Worm (Caenorhabditis elegans): ENCODE data around the gene gsto-3.

gsto-3 gene

ce11 chrIII:345503-345902, 35.6 kb downstream of the gsto-3 start:
- TF ChIP-seq ama-1 (optimal IDR thresholded peaks at IDR 0.05): peak; percentile 16
- TF ChIP-seq nhr-67 (tag; optimal IDR thresholded peaks at IDR 0.05): no peak

DNA sequence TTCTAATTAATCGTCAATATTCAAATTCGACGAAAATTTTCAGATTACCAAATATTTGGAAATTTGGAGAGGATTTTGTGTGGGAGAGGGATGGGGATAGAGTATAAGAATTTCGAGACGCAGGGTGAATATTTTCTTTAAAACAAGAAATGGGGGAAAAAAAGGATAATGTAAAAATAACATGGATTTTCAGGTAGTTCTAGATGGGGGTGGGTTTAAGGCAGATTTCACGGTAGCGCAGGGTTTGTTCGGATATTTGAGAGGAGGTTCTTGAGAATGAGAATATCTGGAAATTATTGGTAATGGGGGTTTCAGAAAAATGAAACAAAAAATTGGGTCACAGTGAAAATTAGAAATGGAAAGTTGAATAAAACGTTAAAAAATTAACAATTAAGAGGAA, 36.8 kb downstream of the gsto-3 start:
- TF ChIP-seq ama-1 (optimal IDR thresholded peaks at IDR 0.05) (peak; percentile 92), elt-3 (tag; optimal IDR thresholded peaks at IDR 0.05) (no peak), daf-12 (tag; optimal IDR thresholded peaks at IDR 0.05) (no peak), ztf-4 (tag; optimal IDR thresholded peaks at IDR 0.05) (peak; percentile 38), lsy-12 (tag; optimal IDR thresholded peaks at IDR 0.05) (peak; percentile 59)

DNA sequence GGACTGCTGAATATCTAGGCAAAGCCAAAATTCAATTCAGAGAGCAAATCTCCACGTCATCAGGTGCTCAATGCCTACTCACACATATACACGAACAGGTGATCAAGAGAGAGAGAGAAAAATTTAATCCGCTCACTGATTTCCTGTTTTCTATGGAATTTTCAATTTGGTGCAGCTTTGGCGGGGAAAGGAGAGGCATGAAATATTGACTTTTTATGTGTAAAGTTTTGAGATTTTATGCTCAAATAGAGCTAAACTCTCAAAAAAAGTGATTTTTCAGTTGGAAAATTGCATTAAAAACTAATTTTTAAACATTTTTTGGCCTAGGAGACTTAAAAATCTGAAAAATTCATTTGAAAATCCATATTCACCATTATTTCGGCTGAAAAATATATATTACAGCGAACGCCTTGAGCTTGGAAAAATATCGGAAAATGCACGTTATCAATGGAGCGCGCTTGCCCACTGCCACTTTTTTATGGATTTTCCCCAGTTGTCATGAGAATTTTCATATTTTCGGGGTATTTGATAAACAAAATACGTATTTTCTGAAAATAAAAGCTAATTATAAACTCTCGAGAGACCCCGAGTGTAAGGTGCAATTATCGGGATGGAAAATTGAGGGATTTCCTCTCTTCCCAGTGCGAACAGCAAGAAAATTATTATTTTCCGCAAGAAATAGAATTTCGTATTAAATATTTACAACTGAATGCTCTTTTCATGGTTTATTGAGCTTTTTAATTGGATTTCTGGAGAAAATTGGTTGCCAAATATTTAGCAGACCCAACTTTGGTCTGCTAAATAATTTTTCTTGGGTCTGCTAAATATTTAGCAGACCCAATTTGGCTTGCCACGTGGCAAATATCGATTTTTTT, 37.5 kb downstream of the gsto-3 start:
- TF ChIP-seq lsy-12 (tag; optimal IDR thresholded peaks at IDR 0.05) (no peak), ztf-4 (tag; optimal IDR thresholded peaks at IDR 0.05) (no peak), skn-1 (tag; optimal IDR thresholded peaks at IDR 0.05) (no peak), pqm-1 (tag; optimal IDR thresholded peaks at IDR 0.05) (no peak), nhr-11 (tag; optimal IDR thresholded peaks at IDR 0.05) (no peak), fos-1 (tag; optimal IDR thresholded peaks at IDR 0.05) (no peak), elt-2 (tag; optimal IDR thresholded peaks at IDR 0.05) (peak; percentile 27), nfya-1 (tag; optimal IDR thresholded peaks at IDR 0.05; ENCODE audit: insufficient read depth) (peak; percentile 10), aly-2 (tag; optimal IDR thresholded peaks at IDR 0.05) (no peak), egl-27 (tag; optimal IDR thresholded peaks at IDR 0.05) (no peak), hmg-11 (tag; optimal IDR thresholded peaks at IDR 0.05) (peak; percentile 62), ama-1 (optimal IDR thresholded peaks at IDR 0.05) (peak; percentile 9), R02D3.7 (tag; optimal IDR thresholded peaks at IDR 0.05) (no peak), lin-15B (tag; optimal IDR thresholded peaks at IDR 0.05) (peak; percentile 34), nhr-76 (tag; optimal IDR thresholded peaks at IDR 0.05) (no peak), unc-39 (tag; optimal IDR thresholded peaks at IDR 0.05) (no peak), pha-4 (tag; optimal IDR thresholded peaks at IDR 0.05) (peak; percentile 25), ceh-9 (tag; optimal IDR thresholded peaks at IDR 0.05) (no peak), elt-3 (tag; optimal IDR thresholded peaks at IDR 0.05) (no peak), fkh-10 (GFP tag; optimal IDR thresholded peaks at IDR 0.05) (no peak), nhr-28 (tag; optimal IDR thresholded peaks at IDR 0.05) (no peak), nhr-12 (tag; optimal IDR thresholded peaks at IDR 0.05) (no peak), mdl-1 (tag; optimal IDR thresholded peaks at IDR 0.05) (no peak), zag-1 (tag; optimal IDR thresholded peaks at IDR 0.05) (no peak), ceh-28 (tag; optimal IDR thresholded peaks at IDR 0.05) (peak; percentile 22), egl-5 (tag; optimal IDR thresholded peaks at IDR 0.05) (no peak), nhr-43 (tag; optimal IDR thresholded peaks at IDR 0.05; ENCODE audit: poor library complexity, severe bottlenecking) (peak; percentile 1)

- TF ChIP-seq eor-1 (tag; optimal IDR thresholded peaks at IDR 0.05): no peak
- TF ChIP-seq skn-1 (tag; optimal IDR thresholded peaks at IDR 0.05): no peak
- TF ChIP-seq nhr-237 (tag; optimal IDR thresholded peaks at IDR 0.05): no peak
- TF ChIP-seq pha-4 (tag; optimal IDR thresholded peaks at IDR 0.05): no peak
- TF ChIP-seq ceh-82 (tag; optimal IDR thresholded peaks at IDR 0.05): no peak
- TF ChIP-seq nfya-1 (tag; optimal IDR thresholded peaks at IDR 0.05; ENCODE audit: insufficient read depth): no peak
- no peak for TF ChIP-seq lin-39 (tag; optimal IDR thresholded peaks at IDR 0.05)
- no peak for TF ChIP-seq mml-1 (tag; optimal IDR thresholded peaks at IDR 0.05)
- no peak for TF ChIP-seq pqm-1 (tag; optimal IDR thresholded peaks at IDR 0.05)
- no peak for TF ChIP-seq fos-1 (tag; optimal IDR thresholded peaks at IDR 0.05)
- no peak for TF ChIP-seq sea-2 (GFP tag; optimal IDR thresholded peaks at IDR 0.05)
- TF ChIP-seq fkh-2 (tag; optimal IDR thresholded peaks at IDR 0.05): no peak
- TF ChIP-seq lin-15B (tag; optimal IDR thresholded peaks at IDR 0.05): no peak
- no peak for TF ChIP-seq aly-2 (tag; optimal IDR thresholded peaks at IDR 0.05)
- TF ChIP-seq R02D3.7 (tag; optimal IDR thresholded peaks at IDR 0.05): no peak
- no peak for TF ChIP-seq nhr-67 (tag; optimal IDR thresholded peaks at IDR 0.05)
- no peak for TF ChIP-seq egl-27 (tag; optimal IDR thresholded peaks at IDR 0.05)
- no peak for TF ChIP-seq ceh-16 (tag; optimal IDR thresholded peaks at IDR 0.05)
- no peak for TF ChIP-seq daf-12 (tag; optimal IDR thresholded peaks at IDR 0.05)
- TF ChIP-seq elt-2 (tag; optimal IDR thresholded peaks at IDR 0.05): no peak
These were observed 38.1 kb downstream of the gsto-3 start, which contains the start of gene Y50D7A.8 for ce11 chrIII:343141-343345. Y50D7A.8 (minus strand) TSS chrIII:343241.

Measured in whole organism, L3 larva.